Fruit fly (Drosophila melanogaster) whole organism, adult: ENCODE measurements around the gene Cyp313a3.

Experiments used
- CG11617 ChIP-seq: fragments of 200-800 bp; sonication (Bioruptor generic); optimal IDR thresholded peaks from 2 replicates; lab custom pipeline; 2017; ENCODE audit warnings: mild to moderate bottlenecking, missing biosample characterization, missing genetic modification reagents, missing genetic modification characterization
- CG14711 ChIP-seq: fragments of 200-800 bp; sonication (Bioruptor generic); optimal IDR thresholded peaks from 2 replicates; lab custom pipeline; 2018; ENCODE audit warnings: missing biosample characterization, mild to moderate bottlenecking, missing genetic modification characterization, moderate library complexity
- CG1620 ChIP-seq: fragments of 200-800 bp; sonication (Bioruptor generic); optimal IDR thresholded peaks from 2 replicates; lab custom pipeline; 2016; ENCODE audit warnings: missing biosample characterization, missing genetic modification characterization
- CG33017 ChIP-seq: fragments of 200-800 bp; sonication (Bioruptor generic); optimal IDR thresholded peaks from 2 replicates; lab custom pipeline; 2018; ENCODE audit warnings: missing biosample characterization, mild to moderate bottlenecking, missing genetic modification characterization, moderate library complexity
- CG7045 ChIP-seq: fragments of 200-800 bp; sonication (Bioruptor generic); optimal IDR thresholded peaks from 2 replicates; lab custom pipeline; 2017; ENCODE audit warnings: missing biosample characterization, mild to moderate bottlenecking, missing genetic modification characterization
- Crg-1 ChIP-seq: fragments of 200-800 bp; sonication (Bioruptor generic); optimal IDR thresholded peaks from 2 replicates; lab custom pipeline; 2016; ENCODE audit warnings: missing biosample characterization, missing genetic modification characterization
- Hr96 ChIP-seq: fragments of 200-800 bp; sonication (Bioruptor generic); optimal IDR thresholded peaks from 2 replicates; lab custom pipeline; 2016; ENCODE audit warnings: missing biosample characterization, missing genetic modification characterization
- Mnt ChIP-seq: fragments of 200-800 bp; sonication (Bioruptor generic); optimal IDR thresholded peaks from 2 replicates; lab custom pipeline; 2016; ENCODE audit warnings: missing biosample characterization, mild to moderate bottlenecking, missing genetic modification characterization
- bab1 ChIP-seq: fragments of 200-800 bp; sonication (Bioruptor generic); optimal IDR thresholded peaks from 3 replicates; lab custom pipeline; 2019; ENCODE audit warnings: missing biosample characterization, mild to moderate bottlenecking, missing genetic modification characterization, moderate library complexity
- cic ChIP-seq: fragments of 200-800 bp; sonication (Bioruptor generic); optimal IDR thresholded peaks from 2 replicates; lab custom pipeline; 2017; ENCODE audit warnings: missing biosample characterization, mild to moderate bottlenecking, missing genetic modification characterization, moderate library complexity
- cnc ChIP-seq, 2 experiments: fragments of >200 bp; optimal IDR thresholded peaks; 2 replicates each; lab custom pipeline; 2017
- kay ChIP-seq: fragments of 200-800 bp; sonication (Bioruptor generic); peaks from one replicate; lab custom pipeline; 2016; ENCODE audit warnings: missing biosample characterization, missing genetic modification characterization, borderline replicate concordance
- pad ChIP-seq: fragments of 200-800 bp; sonication (Bioruptor generic); optimal IDR thresholded peaks from 3 replicates; lab custom pipeline; 2017; ENCODE audit warnings: missing biosample characterization, missing genetic modification characterization, mild to moderate bottlenecking, moderate library complexity, missing genetic modification reagents
- tj ChIP-seq: fragments of 200-800 bp; sonication (Bioruptor generic); optimal IDR thresholded peaks from 3 replicates; lab custom pipeline; 2017; ENCODE audit warnings: missing biosample characterization, mild to moderate bottlenecking, missing genetic modification characterization, moderate library complexity

DNA sequence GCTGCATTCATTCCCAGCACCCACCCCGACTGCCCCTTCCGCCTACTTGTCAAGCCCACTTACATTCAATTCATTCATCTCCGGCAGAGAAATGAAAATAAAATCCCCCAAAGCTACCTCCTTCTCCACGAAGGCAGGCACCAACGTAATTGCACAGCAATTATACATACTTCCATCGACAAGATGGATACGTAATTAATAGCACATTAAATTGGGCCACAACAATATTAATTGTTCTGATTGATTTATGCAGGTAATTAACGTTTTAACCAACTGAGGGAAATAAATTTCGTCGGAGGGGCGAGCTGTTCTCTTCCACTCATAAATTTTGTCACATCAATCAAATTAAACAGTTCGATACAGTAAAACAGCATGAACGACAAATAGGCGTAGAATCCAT is 41.4 kb downstream of the Cyp313a3 start, which contains the start of gene Adk1:
- TF ChIP-seq Crg-1 (GFP tag; lab: Kevin White, UChicago) (no peak), bab1 (GFP tag; lab: Kevin White, UChicago) (no peak), tj (GFP tag; lab: Kevin White, UChicago) (no peak), CG14711 (tag; lab: Kevin White, UChicago) (no peak), cic (GFP tag; lab: Kevin White, UChicago) (no peak), Mnt (GFP tag; lab: Kevin White, UChicago) (no peak), CG11617 (GFP tag; lab: Kevin White, UChicago) (no peak), CG33017 (tag; lab: Kevin White, UChicago) (no peak), kay (no peak), CG7045 (GFP tag; lab: Kevin White, UChicago) (no peak), cnc (optimal IDR thresholded peaks at IDR 0.05; lab: Kevin White, UChicago) (no peak), CG1620 (GFP tag; lab: Kevin White, UChicago) (no peak), pad (GFP tag; lab: Kevin White, UChicago) (no peak), Hr96 (GFP tag; lab: Kevin White, UChicago) (no peak)
